Worm (Caenorhabditis elegans): ENCODE measurements around the gene ttr-33.

DNA sequence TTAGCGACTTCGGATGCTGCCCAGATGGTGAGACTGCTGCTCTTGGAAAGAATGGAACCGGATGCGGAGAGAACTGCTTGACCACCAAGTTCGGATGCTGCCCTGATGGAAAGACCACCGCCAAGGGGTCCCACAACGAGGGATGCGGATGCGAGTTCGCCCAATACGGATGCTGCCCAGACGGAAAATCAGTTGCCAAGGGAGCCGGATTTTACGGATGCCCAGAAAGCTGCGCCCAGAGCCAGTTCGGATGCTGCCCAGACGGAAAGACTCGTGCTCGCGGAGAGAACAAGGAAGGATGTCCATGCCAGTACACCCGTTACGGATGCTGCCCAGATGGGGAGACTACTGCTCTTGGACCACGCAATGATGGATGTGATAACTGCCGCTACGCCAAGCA is 6.8 kb downstream of the ttr-33 start:
- TF ChIP-seq ama-1 (optimal IDR thresholded peaks at IDR 0.05) (no peak), ceh-36 (tag; optimal IDR thresholded peaks at IDR 0.05) (no peak), B0310.2 (tag; optimal IDR thresholded peaks at IDR 0.05) (no peak)

Data from whole organism, early embryonic.